Worm (Caenorhabditis elegans) whole organism, L1 larva: ENCODE measurements around the gene W04H10.5.

Experiments
- ama-1 ChIP-seq: fragments of 150-350 bp; optimal IDR thresholded peaks from 2 replicates; lab custom pipeline; 2014
- grh-1 ChIP-seq: fragments of 200-800 bp; sonication (Bioruptor generic); IDR thresholded peaks from 2 replicates; pipeline ENCODE4 v1.3.6; 2022; ENCODE audit warnings: missing genetic modification reagents, missing genetic modification characterization, missing compliant biosample characterization
- isw-1 ChIP-seq: fragments of 200-800 bp; sonication (Bioruptor generic); IDR thresholded peaks from 2 replicates; pipeline ENCODE4 v1.3.6; 2022; ENCODE audit warnings: missing genetic modification characterization, missing compliant biosample characterization
- mdl-1 ChIP-seq, 2 experiments: fragments of 150-350 bp; optimal IDR thresholded peaks; 2 replicates each; lab custom pipeline; 2014 to 2017; ENCODE audit warnings: missing biosample characterization in 2 of 2, missing genetic modification characterization in 2 of 2, inconsistent platforms in 1 of 2
- nhr-47 ChIP-seq: sonication (generic microtip); optimal IDR thresholded peaks from 2 replicates; lab custom pipeline; 2016; ENCODE audit warnings: mild to moderate bottlenecking, missing genetic modification characterization, moderate library complexity, missing compliant biosample characterization
- pax-3 ChIP-seq: fragments of 200-800 bp; sonication (Bioruptor generic); optimal IDR thresholded peaks from 2 replicates; lab custom pipeline; 2018; ENCODE audit warnings: mild to moderate bottlenecking, missing genetic modification characterization, moderate library complexity, missing compliant biosample characterization

ce11 chrII:582649-583048 is 23.5 kb upstream of the W04H10.5 start, which contains the start of gene fbxb-14:
- TF ChIP-seq pax-3 (tag; lab: Kevin White, UChicago) (no peak), ama-1 (lab: Kevin White, UChicago) (no peak), isw-1 (no peak), nhr-47 (tag; lab: Kevin White, UChicago) (no peak), mdl-1 (tag; optimal IDR thresholded peaks at IDR 0.05; lab: Kevin White, UChicago) (no peak), grh-1 (GFP tag; lab: Robert Waterston, UW) (no peak)
